Fruit fly (Drosophila melanogaster) whole organism, embryonic: Measurements from ENCODE around the gene CG44142.
A peak's percentile ranks its signal among the peaks of the same experiment; 100 is the strongest.

Source experiments
- Asciz ChIP-seq: fragments of 200-800 bp; sonication (Bioruptor generic); optimal IDR thresholded peaks from 2 replicates; lab custom pipeline; 2017; ENCODE audit warnings: missing biosample characterization, mild to moderate bottlenecking, missing genetic modification characterization, missing genetic modification reagents
- CG11398 ChIP-seq: fragments of 200-800 bp; sonication (Bioruptor generic); optimal IDR thresholded peaks from 2 replicates; lab custom pipeline; 2016; ENCODE audit warnings: missing biosample characterization, missing genetic modification characterization
- CG14710 ChIP-seq: fragments of 200-800 bp; sonication (Bioruptor generic); optimal IDR thresholded peaks from 3 replicates; lab custom pipeline; 2019; ENCODE audit warnings: missing biosample characterization, mild to moderate bottlenecking, missing genetic modification characterization, moderate library complexity
- CG15479 ChIP-seq: fragments of 200-800 bp; sonication (Bioruptor generic); optimal IDR thresholded peaks from 3 replicates; lab custom pipeline; 2019; ENCODE audit warnings: missing biosample characterization, mild to moderate bottlenecking, missing genetic modification characterization, moderate library complexity
- CG17186 ChIP-seq: fragments of 200-800 bp; sonication (Bioruptor generic); optimal IDR thresholded peaks from 3 replicates; lab custom pipeline; 2017; ENCODE audit warnings: missing biosample characterization, missing genetic modification reagents, missing genetic modification characterization
- CG2678 ChIP-seq: fragments of 200-800 bp; sonication (Bioruptor generic); optimal IDR thresholded peaks from 3 replicates; lab custom pipeline; 2019; ENCODE audit warnings: missing biosample characterization, mild to moderate bottlenecking, missing genetic modification characterization, moderate library complexity
- CG32767 ChIP-seq: fragments of 200-800 bp; sonication (Bioruptor generic); IDR thresholded peaks from 2 replicates; pipeline ENCODE4 v1.3.6; 2022; ENCODE audit warnings: missing biosample characterization, missing genetic modification characterization
- CG3726 ChIP-seq: fragments of 200-800 bp; sonication (Bioruptor generic); IDR thresholded peaks from 3 replicates; pipeline ENCODE4, ENCODE4 v1.3.6; 2022; ENCODE audit warnings: missing biosample characterization, missing genetic modification characterization
- CG43689 ChIP-seq: fragments of 200-800 bp; sonication (Bioruptor generic); IDR thresholded peaks from 2 replicates; pipeline ENCODE4 v1.3.6; 2022; ENCODE audit warnings: missing biosample characterization, missing genetic modification characterization
- CG6654 ChIP-seq: fragments of 200-800 bp; sonication (Bioruptor generic); optimal IDR thresholded peaks from 2 replicates; lab custom pipeline; 2017; ENCODE audit warnings: missing biosample characterization, mild to moderate bottlenecking, missing genetic modification characterization
- CG7928 ChIP-seq: fragments of 200-800 bp; sonication (Bioruptor generic); optimal IDR thresholded peaks from 2 replicates; lab custom pipeline; 2017; ENCODE audit warnings: missing biosample characterization, mild to moderate bottlenecking, missing genetic modification characterization
- CG9609 ChIP-seq: fragments of 200-800 bp; sonication (Bioruptor generic); optimal IDR thresholded peaks from 3 replicates; lab custom pipeline; 2016; ENCODE audit warnings: missing biosample characterization, missing genetic modification characterization
- CG9876 ChIP-seq: fragments of 200-800 bp; sonication (Bioruptor generic); optimal IDR thresholded peaks from 2 replicates; lab custom pipeline; 2016; ENCODE audit warnings: missing biosample characterization, missing genetic modification characterization
- CG9932 ChIP-seq: fragments of 200-800 bp; sonication (Bioruptor generic); IDR thresholded peaks from 2 replicates; pipeline ENCODE4 v1.3.6; 2022; ENCODE audit warnings: missing biosample characterization, missing genetic modification characterization
- D19B ChIP-seq: fragments of 200-800 bp; sonication (Bioruptor generic); optimal IDR thresholded peaks from 2 replicates; lab custom pipeline; 2017; ENCODE audit warnings: missing biosample characterization, mild to moderate bottlenecking, missing genetic modification characterization
- Doc3 ChIP-seq: fragments of 200-800 bp; sonication (Bioruptor generic); IDR thresholded peaks from 3 replicates; pipeline ENCODE4 v1.3.6; 2022; ENCODE audit warnings: missing biosample characterization, missing genetic modification characterization; ENCODE audit not compliant: partially characterized antibody
- Dref ChIP-seq: fragments of 200-800 bp; sonication (Bioruptor generic); IDR thresholded peaks from 2 replicates; pipeline ENCODE4 v1.3.6; 2022; ENCODE audit warnings: missing biosample characterization, missing genetic modification characterization
- Hr3 ChIP-seq: fragments of 200-800 bp; sonication (Bioruptor generic); optimal IDR thresholded peaks from 3 replicates; lab custom pipeline; 2016; ENCODE audit warnings: missing biosample characterization, missing genetic modification characterization
- Lhr ChIP-seq: fragments of 200-800 bp; sonication (Bioruptor generic); optimal IDR thresholded peaks from 3 replicates; lab custom pipeline; 2017; ENCODE audit warnings: mild to moderate bottlenecking, missing biosample characterization, missing genetic modification reagents, missing genetic modification characterization
- NC2α ChIP-seq: fragments of 200-800 bp; sonication (Bioruptor generic); optimal IDR thresholded peaks from 2 replicates; lab custom pipeline; 2016; ENCODE audit warnings: missing biosample characterization, missing genetic modification characterization
- NK7.1 ChIP-seq: fragments of 200-800 bp; sonication (Bioruptor generic); optimal IDR thresholded peaks from 3 replicates; lab custom pipeline; 2016; ENCODE audit warnings: missing biosample characterization, missing genetic modification characterization
- Neu2 ChIP-seq: fragments of 200-800 bp; sonication (Bioruptor generic); optimal IDR thresholded peaks from 3 replicates; lab custom pipeline; 2016; ENCODE audit warnings: missing biosample characterization, missing genetic modification characterization, borderline replicate concordance
- Sox100B ChIP-seq: fragments of 200-800 bp; sonication (Bioruptor generic); optimal IDR thresholded peaks from 3 replicates; lab custom pipeline; 2018; ENCODE audit warnings: missing biosample characterization, mild to moderate bottlenecking, missing genetic modification characterization
- Sry-β ChIP-seq: fragments of 200-800 bp; sonication (Bioruptor generic); optimal IDR thresholded peaks from 2 replicates; lab custom pipeline; 2018; ENCODE audit warnings: missing biosample characterization, mild to moderate bottlenecking, missing genetic modification characterization, moderate library complexity
- Trl ChIP-seq, 3 experiments: fragments of >200 bp in 2 of 3; fragments of 200-800 bp in 1 of 3; sonication (Bioruptor generic) in 1 of 3; optimal IDR thresholded peaks; 2 replicates in 1 of 3; 3 replicates in 2 of 3; lab custom pipeline; 2016 to 2017; ENCODE audit warnings: missing biosample characterization in 1 of 3, missing genetic modification characterization in 1 of 3
- cad ChIP-seq: fragments of >200 bp; optimal IDR thresholded peaks from 2 replicates; lab custom pipeline; 2017; ENCODE audit warnings: missing biosample characterization, missing genetic modification characterization
- cg ChIP-seq: fragments of 200-800 bp; sonication (Bioruptor generic); optimal IDR thresholded peaks from 3 replicates; lab custom pipeline; 2019; ENCODE audit warnings: missing biosample characterization, mild to moderate bottlenecking, missing genetic modification characterization, moderate library complexity
- da ChIP-seq: fragments of 200-800 bp; sonication (Bioruptor generic); optimal IDR thresholded peaks from 2 replicates; lab custom pipeline; 2016; ENCODE audit warnings: missing biosample characterization, missing genetic modification characterization
- dan ChIP-seq: fragments of 200-800 bp; sonication (Bioruptor generic); IDR thresholded peaks from 2 replicates; pipeline ENCODE4 v1.3.6; 2022; ENCODE audit warnings: missing biosample characterization, missing genetic modification characterization
- fd64A ChIP-seq: fragments of 200-800 bp; sonication (Bioruptor generic); optimal IDR thresholded peaks from 3 replicates; lab custom pipeline; 2018; ENCODE audit warnings: missing biosample characterization, mild to moderate bottlenecking, missing genetic modification characterization
- fu2 ChIP-seq: fragments of 200-800 bp; sonication (Bioruptor generic); optimal IDR thresholded peaks from 2 replicates; lab custom pipeline; 2016; ENCODE audit warnings: missing biosample characterization, missing genetic modification characterization
- gt ChIP-seq: fragments of 200-800 bp; sonication (Bioruptor generic); IDR thresholded peaks from 2 replicates; pipeline ENCODE4 v1.3.6; 2022; ENCODE audit warnings: missing biosample characterization, missing genetic modification characterization
- h ChIP-seq: fragments of >200 bp; optimal IDR thresholded peaks from 2 replicates; lab custom pipeline; 2017
- ham ChIP-seq: fragments of 200-800 bp; sonication (Bioruptor generic); IDR thresholded peaks from 2 replicates; pipeline ENCODE4 v1.3.6; 2022; ENCODE audit warnings: missing biosample characterization, missing genetic modification characterization
- insv ChIP-seq, 2 experiments: fragments of 200-800 bp; sonication (Bioruptor generic); optimal IDR thresholded peaks; 3 replicates each; lab custom pipeline; 2016 to 2018; ENCODE audit warnings: missing biosample characterization in 2 of 2, missing genetic modification characterization in 2 of 2
- jigr1 ChIP-seq: fragments of 200-800 bp; sonication (Bioruptor generic); IDR thresholded peaks from 3 replicates; pipeline ENCODE4 v1.3.6; 2022; ENCODE audit warnings: missing biosample characterization, missing genetic modification characterization
- ken ChIP-seq: fragments of 200-800 bp; sonication (Bioruptor generic); IDR thresholded peaks from 3 replicates; pipeline ENCODE4 v1.3.6; 2022; ENCODE audit warnings: missing biosample characterization, missing genetic modification characterization
- nom ChIP-seq: fragments of 200-800 bp; sonication (Bioruptor generic); optimal IDR thresholded peaks from 2 replicates; lab custom pipeline; 2017; ENCODE audit warnings: missing biosample characterization, missing genetic modification characterization, mild to moderate bottlenecking, moderate library complexity, missing genetic modification reagents
- prd ChIP-seq, 3 experiments: fragments of >200 bp in 2 of 3; fragments of 200-800 bp in 1 of 3; sonication (Bioruptor generic) in 1 of 3; optimal IDR thresholded peaks in 2 of 3; IDR thresholded peaks in 1 of 3; 2 replicates in 2 of 3; 3 replicates in 1 of 3; pipeline versions ENCODE4 v1.3.6 to Lab custom; 2017 to 2022; ENCODE audit warnings: missing biosample characterization in 1 of 3, missing genetic modification characterization in 1 of 3
- pros ChIP-seq: fragments of 200-800 bp; sonication (Bioruptor generic); optimal IDR thresholded peaks from 3 replicates; lab custom pipeline; 2019; ENCODE audit warnings: missing biosample characterization, mild to moderate bottlenecking, missing genetic modification characterization, moderate library complexity
- psq ChIP-seq: fragments of 200-800 bp; sonication (Bioruptor generic); optimal IDR thresholded peaks from 2 replicates; lab custom pipeline; 2017; ENCODE audit warnings: missing biosample characterization, missing genetic modification characterization
- sens ChIP-seq: fragments of 200-800 bp; sonication (Bioruptor generic); peaks from one replicate; lab custom pipeline; 2016; ENCODE audit warnings: missing biosample characterization, missing genetic modification characterization
- sens-2 ChIP-seq: fragments of 200-800 bp; sonication (Bioruptor generic); IDR thresholded peaks from 2 replicates; pipeline ENCODE4 v1.3.6; 2022; ENCODE audit warnings: missing biosample characterization, missing genetic modification characterization
- sisA ChIP-seq: fragments of 200-800 bp; sonication (Bioruptor generic); IDR thresholded peaks from 2 replicates; pipeline ENCODE4 v1.3.6; 2022; ENCODE audit warnings: missing biosample characterization, missing genetic modification characterization
- tgo ChIP-seq: fragments of 200-800 bp; sonication (Bioruptor generic); IDR thresholded peaks from 3 replicates; pipeline ENCODE4 v1.3.6; 2022; ENCODE audit warnings: missing biosample characterization, missing genetic modification characterization
- tll ChIP-seq, 2 experiments: fragments of 200-800 bp in 1 of 2; fragments of >200 bp in 1 of 2; sonication (Bioruptor generic) in 1 of 2; optimal IDR thresholded peaks; 2 replicates each; lab custom pipeline; 2017 to 2019; ENCODE audit warnings: missing biosample characterization in 2 of 2, missing genetic modification characterization in 2 of 2, mild to moderate bottlenecking in 1 of 2, moderate library complexity in 1 of 2
- twi ChIP-seq: fragments of 200-800 bp; optimal IDR thresholded peaks from 2 replicates; lab custom pipeline; 2019; ENCODE audit warnings: missing biosample characterization, mild to moderate bottlenecking, missing genetic modification characterization, moderate library complexity
- wek ChIP-seq: fragments of 200-800 bp; sonication (Bioruptor generic); optimal IDR thresholded peaks from 3 replicates; lab custom pipeline; 2018; ENCODE audit warnings: missing biosample characterization, mild to moderate bottlenecking, missing genetic modification characterization, moderate library complexity
- zen ChIP-seq: fragments of 200-800 bp; sonication (Bioruptor generic); optimal IDR thresholded peaks from 3 replicates; lab custom pipeline; 2018; ENCODE audit warnings: missing biosample characterization, mild to moderate bottlenecking, missing genetic modification characterization, moderate library complexity

CG44142 gene

DNA sequence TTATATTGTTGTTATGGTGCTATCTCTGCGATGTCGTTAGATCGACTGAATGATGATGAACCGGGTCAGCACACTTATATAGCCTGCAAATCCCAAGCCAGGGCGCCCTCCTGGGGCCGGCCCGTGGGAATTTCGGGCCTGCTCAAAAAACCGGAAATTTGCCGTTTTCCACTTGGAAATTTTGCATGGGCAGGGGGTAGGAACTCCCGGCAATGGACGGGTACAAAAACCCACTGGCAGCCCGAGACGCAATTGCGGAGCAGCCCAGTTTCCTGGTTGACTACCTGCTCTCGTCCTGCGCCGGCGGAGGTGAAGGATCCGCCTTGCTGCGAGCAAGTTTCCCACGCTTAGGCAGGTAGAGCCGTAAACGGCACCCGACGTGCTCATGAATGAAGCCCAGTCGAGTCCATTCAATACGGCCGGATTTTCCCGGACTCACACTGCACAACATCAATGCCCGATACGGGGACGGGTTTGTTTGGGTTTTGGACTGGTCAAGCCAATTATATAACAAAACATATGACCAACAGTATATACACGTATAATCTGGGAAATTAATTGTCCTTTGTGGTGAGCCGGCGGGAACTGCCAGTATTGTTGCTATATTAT, 19.7 kb downstream of the CG44142 start, which contains the start of gene wntD:
TSS of gene wntD (minus strand) at position 51 of the 609 bp plus-strand sequence.
- TF ChIP-seq Dref (GFP tag; lab: Robert Waterston, UW) (0 out of 2 replicates have a peak, but pooled peaks have one; percentile 28), pros (GFP tag; lab: Kevin White, UChicago) (no peak), D19B (no peak), Trl (optimal IDR thresholded peaks at IDR 0.05; lab: Kevin White, UChicago) (no peak), Trl (GFP tag; optimal IDR thresholded peaks at IDR 0.05; lab: Kevin White, UChicago) (no peak), cg (GFP tag; lab: Kevin White, UChicago) (no peak), wek (GFP tag; lab: Kevin White, UChicago) (no peak), tgo (GFP tag; lab: Robert Waterston, UW) (no peak), CG9609 (GFP tag; lab: Kevin White, UChicago) (no peak), sisA (GFP tag; lab: Robert Waterston, UW) (no peak), CG7928 (GFP tag; lab: Kevin White, UChicago) (no peak), Asciz (GFP tag; lab: Kevin White, UChicago) (no peak), zen (peak; percentile 42), Lhr (no peak), da (GFP tag; lab: Kevin White, UChicago) (no peak), tll (GFP tag; optimal IDR thresholded peaks at IDR 0.05; lab: Kevin White, UChicago) (peak in 1 of 2 experiments; percentile 92), h (no peak), psq (GFP tag; lab: Kevin White, UChicago) (no peak), Doc3 (GFP tag; lab: Robert Waterston, UW) (no peak), NC2α (no peak), Sry-β (GFP tag; lab: Kevin White, UChicago) (no peak), NK7.1 (GFP tag; lab: Kevin White, UChicago) (no peak), insv (GFP tag; optimal IDR thresholded peaks at IDR 0.05; lab: Kevin White, UChicago) (peak in 1 of 2 experiments; percentile 64), gt (peak; percentile 37; the same call in 1 of the 2 replicates), sens-2 (GFP tag; lab: Robert Waterston, UW) (no peak), CG6654 (GFP tag; lab: Kevin White, UChicago) (no peak), CG32767 (GFP tag; lab: Robert Waterston, UW) (no peak), CG43689 (GFP tag; lab: Robert Waterston, UW) (no peak), ken (GFP tag; lab: Robert Waterston, UW) (no peak), CG14710 (tag; lab: Kevin White, UChicago) (no peak), Neu2 (GFP tag; lab: Kevin White, UChicago) (no peak), Sox100B (GFP tag; lab: Kevin White, UChicago) (no peak), Hr3 (GFP tag; lab: Kevin White, UChicago) (no peak), CG2678 (tag; lab: Kevin White, UChicago) (no peak), twi (tag; lab: Kevin White, UChicago) (peak; percentile 86), CG9876 (GFP tag; lab: Kevin White, UChicago) (no peak), fd64A (GFP tag; lab: Kevin White, UChicago) (no peak), cad (GFP tag; lab: Kevin White, UChicago) (peak; percentile 77), jigr1 (0 out of 3 replicates have a peak, but pooled peaks have one; percentile 31), prd (optimal IDR thresholded peaks at IDR 0.05; lab: Kevin White, UChicago) (no peak), prd (GFP tag; IDR thresholded peaks at IDR 0.05; lab: Robert Waterston, UW) (peak; percentile 33; the same call in 2 of the 3 replicates), dan (GFP tag; lab: Robert Waterston, UW) (no peak), ham (GFP tag; lab: Robert Waterston, UW) (no peak), CG9932 (GFP tag; lab: Robert Waterston, UW) (0 out of 2 replicates have a peak, but pooled peaks have one; percentile 17), CG3726 (0 out of 3 replicates have a peak, but pooled peaks have one; percentile 12), CG15479 (GFP tag; lab: Kevin White, UChicago) (peak; percentile 87), fu2 (GFP tag; lab: Kevin White, UChicago) (no peak), CG17186 (GFP tag; lab: Kevin White, UChicago) (no peak), nom (GFP tag; lab: Kevin White, UChicago) (no peak), CG11398 (GFP tag; lab: Kevin White, UChicago) (no peak), sens (peak; percentile 4)
